Worm (Caenorhabditis elegans): ENCODE results near the gene K07H8.5.

DNA sequence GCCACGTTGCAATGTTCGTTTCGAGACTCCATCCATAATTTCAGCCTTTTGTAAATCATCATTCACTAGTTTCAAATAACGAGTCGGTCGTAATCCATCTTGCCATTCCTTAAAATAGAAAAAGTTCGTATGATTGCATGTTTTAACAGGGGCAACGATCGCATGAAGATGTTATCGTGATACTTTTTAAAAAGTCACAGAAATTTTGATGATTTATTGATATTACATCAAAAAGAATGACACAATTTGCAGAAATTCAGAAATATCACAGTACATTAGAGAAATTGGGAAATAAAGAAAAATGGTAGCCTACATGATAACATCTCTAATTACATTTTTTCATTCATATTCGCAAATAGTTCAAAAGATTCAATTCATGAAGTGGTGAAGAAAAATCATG lies 5.2 kb downstream of the K07H8.5 start:
- TF ChIP-seq aly-1 (tag; optimal IDR thresholded peaks at IDR 0.05), result no peak
- TF ChIP-seq ama-1 (optimal IDR thresholded peaks at IDR 0.05), result no peak
- TF ChIP-seq F13C5.2 (tag; optimal IDR thresholded peaks at IDR 0.05), result no peak
- TF ChIP-seq scrt-1 (GFP tag; IDR thresholded peaks at IDR 0.05), result no peak
- no peak for TF ChIP-seq flt-1 (GFP tag; IDR thresholded peaks at IDR 0.05)
- TF ChIP-seq ceh-36 (tag; optimal IDR thresholded peaks at IDR 0.05), result no peak
- TF ChIP-seq hmg-4 (GFP tag; optimal IDR thresholded peaks at IDR 0.05), result no peak
- TF ChIP-seq sea-1 (GFP tag; conservative IDR thresholded peaks at IDR 0.05), result no peak
- no peak for TF ChIP-seq hmbx-1 (tag; optimal IDR thresholded peaks at IDR 0.05)
- no peak for TF ChIP-seq tra-4 (tag; optimal IDR thresholded peaks at IDR 0.05)
- no peak for TF ChIP-seq pes-1 (GFP tag; IDR thresholded peaks at IDR 0.05)

Measured in whole organism, early embryonic.